Worm (Caenorhabditis elegans) whole organism, L4 larva: ENCODE data around the gene gadr-2.

Source experiments
- T26A8.4 ChIP-seq: fragments of 200-800 bp; sonication (Bioruptor generic); IDR thresholded peaks from 2 replicates; pipeline ENCODE4 v1.3.6; 2022; ENCODE audit warnings: missing genetic modification characterization, missing compliant biosample characterization
- ZK546.5 ChIP-seq, 2 experiments: sonication (generic microtip); optimal IDR thresholded peaks; 2 replicates each; lab custom pipeline; 2017; ENCODE audit warnings: missing biosample characterization in 2 of 2, missing genetic modification characterization in 2 of 2
- aha-1 ChIP-seq: fragments of 150-350 bp; peaks from one replicate; lab custom pipeline; 2014; ENCODE audit warnings: missing biosample characterization, missing genetic modification characterization
- ama-1 ChIP-seq: fragments of 150-350 bp; optimal IDR thresholded peaks from 2 replicates; lab custom pipeline; 2014; ENCODE audit warnings: inconsistent platforms, mixed read lengths
- arid-1 ChIP-seq: fragments of 200-800 bp; sonication (Bioruptor generic); conservative IDR thresholded peaks from 2 replicates; pipeline ENCODE4 v1.3.6; 2022; ENCODE audit warnings: missing genetic modification reagents, missing genetic modification characterization, missing compliant biosample characterization
- attf-4 ChIP-seq: sonication (generic microtip); optimal IDR thresholded peaks from 3 replicates; lab custom pipeline; 2017; ENCODE audit warnings: missing biosample characterization, missing genetic modification characterization
- ceh-28 ChIP-seq: fragments of 150-350 bp; optimal IDR thresholded peaks from 2 replicates; lab custom pipeline; 2014; ENCODE audit warnings: missing biosample characterization, missing genetic modification reagents, missing genetic modification characterization
- ceh-32 ChIP-seq: sonication (generic microtip); optimal IDR thresholded peaks from 2 replicates; lab custom pipeline; 2016; ENCODE audit warnings: mild to moderate bottlenecking, missing genetic modification characterization, missing compliant biosample characterization; ENCODE audit not compliant: poor library complexity
- ces-1 ChIP-seq: fragments of 150-350 bp; sonication (generic microtip); optimal IDR thresholded peaks from 4 replicates; lab custom pipeline; 2014; ENCODE audit warnings: missing biosample characterization, missing genetic modification reagents, missing genetic modification characterization
- daf-12 ChIP-seq: fragments of 150-350 bp; optimal IDR thresholded peaks from 2 replicates; lab custom pipeline; 2014; ENCODE audit warnings: missing biosample characterization, missing genetic modification reagents, missing genetic modification characterization
- daf-16 ChIP-seq, 3 experiments: sonication (generic microtip); optimal IDR thresholded peaks; 2 replicates each; lab custom pipeline; 2016 to 2017; ENCODE audit warnings: missing genetic modification characterization in 3 of 3, missing genetic modification reagents in 3 of 3, mild to moderate bottlenecking in 2 of 3, missing compliant biosample characterization in 2 of 3, missing biosample characterization in 1 of 3, moderate library complexity in 1 of 3
- dmd-6 ChIP-seq: fragments of 200-800 bp; sonication (Bioruptor generic); IDR thresholded peaks from 2 replicates; pipeline ENCODE4 v1.3.6; 2022; ENCODE audit warnings: missing genetic modification reagents, missing genetic modification characterization, missing compliant biosample characterization
- dmd-9 ChIP-seq: fragments of 200-800 bp; sonication (Bioruptor generic); IDR thresholded peaks from 2 replicates; pipeline ENCODE4 v1.3.6; 2022; ENCODE audit warnings: missing genetic modification reagents, missing genetic modification characterization, missing compliant biosample characterization
- dve-1 ChIP-seq: sonication (generic microtip); optimal IDR thresholded peaks from 2 replicates; lab custom pipeline; 2017; ENCODE audit warnings: antibody characterized with exemption, mild to moderate bottlenecking, missing genetic modification characterization, missing compliant biosample characterization; ENCODE audit not compliant: insufficient read depth
- hlh-11 ChIP-seq: fragments of 200-800 bp; sonication (Bioruptor generic); optimal IDR thresholded peaks from 2 replicates; lab custom pipeline; 2018; ENCODE audit warnings: mild to moderate bottlenecking, missing genetic modification characterization, missing compliant biosample characterization
- hlh-30 ChIP-seq: sonication (generic microtip); optimal IDR thresholded peaks from 2 replicates; lab custom pipeline; 2017; ENCODE audit warnings: antibody characterized with exemption, mild to moderate bottlenecking, missing genetic modification characterization, missing compliant biosample characterization; ENCODE audit not compliant: insufficient read depth
- lim-7 ChIP-seq: fragments of 200-800 bp; sonication (Bioruptor generic); IDR thresholded peaks from 2 replicates; pipeline ENCODE4 v1.3.6; 2022; ENCODE audit warnings: missing genetic modification characterization, missing compliant biosample characterization
- lin-15B ChIP-seq: fragments of 150-350 bp; sonication (generic microtip); optimal IDR thresholded peaks from 3 replicates; lab custom pipeline; 2014; ENCODE audit warnings: missing biosample characterization, missing genetic modification characterization
- lin-38 ChIP-seq: fragments of 200-800 bp; sonication (Bioruptor generic); IDR thresholded peaks from 2 replicates; pipeline ENCODE4 v1.3.6; 2022; ENCODE audit warnings: missing genetic modification reagents, missing genetic modification characterization, missing compliant biosample characterization
- lir-3 ChIP-seq: sonication (generic microtip); optimal IDR thresholded peaks from 2 replicates; lab custom pipeline; 2016; ENCODE audit warnings: mild to moderate bottlenecking, missing genetic modification characterization, missing compliant biosample characterization
- mep-1 ChIP-seq: fragments of 150-350 bp; sonication (generic microtip); optimal IDR thresholded peaks from 3 replicates; lab custom pipeline; 2014; ENCODE audit warnings: missing biosample characterization, missing genetic modification characterization
- mxl-3 ChIP-seq: fragments of 200-800 bp; sonication (Bioruptor generic); optimal IDR thresholded peaks from 2 replicates; lab custom pipeline; 2018; ENCODE audit warnings: mild to moderate bottlenecking, missing genetic modification characterization, missing compliant biosample characterization
- nhr-10 ChIP-seq: fragments of 150-350 bp; optimal IDR thresholded peaks from 2 replicates; lab custom pipeline; 2014; ENCODE audit warnings: missing biosample characterization, missing genetic modification characterization
- nhr-102 ChIP-seq: sonication (generic microtip); optimal IDR thresholded peaks from 2 replicates; lab custom pipeline; 2016; ENCODE audit warnings: mild to moderate bottlenecking, missing genetic modification characterization, moderate library complexity, missing compliant biosample characterization
- nhr-25 ChIP-seq: sonication (generic microtip); optimal IDR thresholded peaks from 2 replicates; lab custom pipeline; 2017; ENCODE audit warnings: missing genetic modification characterization, mild to moderate bottlenecking, missing compliant biosample characterization, antibody characterized with exemption, moderate library complexity, borderline replicate concordance; ENCODE audit not compliant: insufficient read depth
- nhr-28 ChIP-seq: fragments of 150-350 bp; optimal IDR thresholded peaks from 2 replicates; lab custom pipeline; 2014; ENCODE audit warnings: missing biosample characterization, missing genetic modification characterization
- nhr-41 ChIP-seq: fragments of 200-800 bp; sonication (Bioruptor generic); IDR thresholded peaks from 2 replicates; pipeline ENCODE4 v1.3.6; 2022; ENCODE audit warnings: missing genetic modification reagents, missing genetic modification characterization, missing compliant biosample characterization
- nhr-77 ChIP-seq: fragments of 150-350 bp; optimal IDR thresholded peaks from 2 replicates; lab custom pipeline; 2014; ENCODE audit warnings: missing biosample characterization, missing genetic modification characterization
- rbr-2 ChIP-seq: sonication (generic microtip); optimal IDR thresholded peaks from 2 replicates; lab custom pipeline; 2016; ENCODE audit warnings: missing genotype, missing genetic modification characterization, missing compliant biosample characterization
- spr-1 ChIP-seq: sonication (generic microtip); optimal IDR thresholded peaks from 2 replicates; lab custom pipeline; 2016; ENCODE audit warnings: mild to moderate bottlenecking, missing genetic modification characterization, missing compliant biosample characterization
- spr-3 ChIP-seq: fragments of 200-800 bp; sonication (Bioruptor generic); optimal IDR thresholded peaks from 2 replicates; lab custom pipeline; 2018; ENCODE audit warnings: mild to moderate bottlenecking, missing genetic modification characterization, missing compliant biosample characterization
- tra-1 ChIP-seq: fragments of 200-800 bp; sonication (Bioruptor generic); IDR thresholded peaks from 2 replicates; pipeline ENCODE4 v1.3.6; 2022; ENCODE audit warnings: missing genetic modification reagents, missing genetic modification characterization, missing compliant biosample characterization
- unc-62 ChIP-seq, 3 experiments: fragments of 150-350 bp in 1 of 3; sonication (generic microtip); optimal IDR thresholded peaks in 2 of 3; peaks in 1 of 3; 1 replicate in 1 of 3; 2 replicates in 2 of 3; lab custom pipeline; 2014 to 2017; ENCODE audit warnings: missing biosample characterization in 3 of 3, missing genetic modification characterization in 3 of 3, missing genetic modification reagents in 3 of 3, missing genotype in 1 of 3

The gadr-2 gene

DNA sequence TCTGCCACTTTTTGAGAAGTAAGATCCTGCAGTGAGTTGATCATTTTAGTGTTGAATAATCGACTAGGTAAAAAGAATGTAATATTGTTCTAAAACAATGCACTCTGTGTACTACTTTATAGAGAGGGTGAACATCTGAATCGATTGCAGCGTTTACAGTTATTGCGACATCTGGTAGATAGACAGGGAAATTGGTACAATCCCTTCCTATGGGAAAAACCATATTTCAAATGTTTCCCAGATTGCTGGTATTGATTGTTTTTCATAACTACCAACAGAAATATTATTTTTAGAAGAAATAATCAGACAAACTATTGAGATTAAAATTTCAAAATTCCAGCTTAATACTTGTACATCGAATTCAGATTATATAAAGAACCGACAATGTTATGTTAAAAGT, at the start of gene gadr-2:
Gene gadr-2, minus strand, starts transcription at position 101 of the 400 bp plus-strand sequence.
- TF ChIP-seq rbr-2 (tag; lab: Kevin White, UChicago) (no peak), lin-38 (GFP tag; lab: Robert Waterston, UW) (no peak), ceh-32 (tag; lab: Kevin White, UChicago) (no peak), hlh-30 (tag; lab: Kevin White, UChicago) (no peak), nhr-77 (no peak), ceh-28 (tag; lab: Kevin White, UChicago) (no peak), lir-3 (no peak), lin-15B (no peak), attf-4 (tag; lab: Kevin White, UChicago) (no peak), daf-12 (tag; lab: Kevin White, UChicago) (no peak)

DNA sequence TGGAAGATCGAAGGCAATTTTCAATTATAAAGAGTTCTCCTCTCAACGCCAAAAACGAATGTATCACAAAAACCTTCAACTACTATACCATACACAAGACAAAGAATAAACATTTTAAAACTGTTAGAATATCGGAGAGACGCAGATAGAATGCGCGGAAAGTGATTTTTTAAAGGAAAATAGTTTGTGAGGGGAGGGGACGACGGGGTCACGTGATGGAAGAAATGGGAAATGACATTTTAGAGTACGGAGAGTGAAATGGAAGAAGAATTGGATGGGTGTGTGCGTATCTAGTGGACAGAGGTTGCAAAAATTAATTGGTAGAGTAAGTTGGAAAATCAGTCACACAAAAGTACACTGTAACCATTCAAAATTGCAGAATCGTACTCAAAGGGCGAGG, 49.4 kb upstream of the gadr-2 start:
- TF ChIP-seq dve-1 (tag; lab: Kevin White, UChicago) (peak; percentile 63), nhr-10 (no peak), nhr-25 (tag; lab: Kevin White, UChicago) (peak; percentile 49), mxl-3 (GFP tag; lab: Kevin White, UChicago) (peak; percentile 10), hlh-11 (tag; lab: Kevin White, UChicago) (peak; percentile 32), nhr-102 (tag; lab: Kevin White, UChicago) (no peak), nhr-77 (peak; percentile 21), ces-1 (GFP tag; lab: Kevin White, UChicago) (no peak), spr-1 (tag; lab: Kevin White, UChicago) (no peak), hlh-30 (tag; lab: Kevin White, UChicago) (peak; percentile 89), nhr-41 (GFP tag; lab: Robert Waterston, UW) (no peak), mep-1 (tag; lab: Kevin White, UChicago) (peak; percentile 58), dmd-9 (no peak), nhr-28 (tag; lab: Kevin White, UChicago) (peak; percentile 59), dmd-6 (GFP tag; lab: Robert Waterston, UW) (no peak), ZK546.5 (tag; optimal IDR thresholded peaks at IDR 0.05; lab: Kevin White, UChicago) (no peak), unc-62 (GFP tag; optimal IDR thresholded peaks at IDR 0.05 in 1 of 2; lab: Kevin White, UChicago) (peak in 1 of 2 experiments; percentile 93), unc-62 (tag; optimal IDR thresholded peaks at IDR 0.05; lab: Kevin White, UChicago) (no peak)

DNA sequence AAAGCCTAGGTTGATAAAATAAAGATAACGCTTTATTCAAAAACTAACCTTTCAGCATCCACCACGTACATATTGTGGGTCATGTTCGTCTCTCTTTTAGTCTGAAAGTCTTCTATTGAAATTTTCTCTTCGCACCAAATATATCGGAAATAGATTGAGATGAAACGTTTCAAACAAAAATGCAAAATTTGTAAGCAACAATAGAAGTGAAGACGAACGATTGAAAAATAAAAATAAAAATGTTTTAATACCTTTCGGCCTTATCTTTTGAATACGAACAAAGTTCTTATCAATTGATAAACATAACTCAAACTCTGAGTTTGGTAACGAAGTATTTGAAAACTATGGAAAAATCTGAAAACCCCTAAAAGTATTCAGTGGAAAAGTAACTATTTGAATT, 48.1 kb upstream of the gadr-2 start, which contains the start of gene F56H11.2:
Gene F56H11.2, minus strand, starts transcription at position 101 of the 400 bp plus-strand sequence.
- TF ChIP-seq daf-16 (GFP tag; optimal IDR thresholded peaks at IDR 0.05; lab: Kevin White, UChicago) (no peak), daf-16 (tag; optimal IDR thresholded peaks at IDR 0.05; lab: Kevin White, UChicago) (peak; percentile 20), dmd-6 (GFP tag; lab: Robert Waterston, UW) (no peak)

DNA sequence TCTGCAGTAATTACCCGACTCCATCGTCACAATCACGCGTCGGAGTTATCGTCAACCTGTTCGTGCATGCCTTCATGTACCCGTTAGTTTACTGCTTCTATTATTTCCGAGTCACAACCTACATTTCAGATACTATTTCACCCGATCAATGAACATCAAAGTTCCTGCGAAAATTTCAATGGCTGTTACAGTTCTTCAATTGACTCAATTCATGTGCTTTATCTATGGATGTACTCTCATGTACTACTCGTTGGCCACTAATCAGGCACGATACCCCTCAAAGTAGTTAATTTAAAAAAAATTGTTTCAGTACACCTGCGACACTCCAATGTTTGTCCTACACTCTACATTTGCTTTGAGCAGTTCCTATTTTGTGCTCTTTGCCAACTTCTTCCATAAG, 45.8 kb upstream of the gadr-2 start:
- TF ChIP-seq aha-1 (tag; lab: Kevin White, UChicago) (peak; percentile 97), spr-3 (GFP tag; lab: Kevin White, UChicago) (peak; percentile 55), nhr-25 (tag; lab: Kevin White, UChicago) (peak; percentile 36), lim-7 (GFP tag; lab: Robert Waterston, UW) (0 out of 2 replicates have a peak, but pooled peaks have one; percentile 14), unc-62 (GFP tag; optimal IDR thresholded peaks at IDR 0.05 in 1 of 2; lab: Kevin White, UChicago) (peak in 1 of 2 experiments; percentile 39), unc-62 (tag; optimal IDR thresholded peaks at IDR 0.05; lab: Kevin White, UChicago) (no peak), mep-1 (tag; lab: Kevin White, UChicago) (peak; percentile 35), tra-1 (GFP tag; lab: Robert Waterston, UW) (no peak), ceh-32 (tag; lab: Kevin White, UChicago) (no peak), ama-1 (lab: Kevin White, UChicago) (peak; percentile 20), arid-1 (no peak), T26A8.4 (GFP tag; lab: Robert Waterston, UW) (peak; percentile 26; the same call in 1 of the 2 replicates)
